Worm (Caenorhabditis elegans): Measurements from ENCODE around the gene disl-2.

The disl-2 gene

ce11 chrIII:5448177-5448576 is 5.2 kb downstream of the disl-2 start, which contains the start of gene skpt-1 (continued):
- TF ChIP-seq C17E4.6 (GFP tag; IDR thresholded peaks at IDR 0.05): peak; percentile 77; the same call in 1 of the 2 replicates
- no peak for TF ChIP-seq ztf-26 (tag; optimal IDR thresholded peaks at IDR 0.05)
- TF ChIP-seq zfh-2 (GFP tag; conservative IDR thresholded peaks at IDR 0.05): no peak
- TF ChIP-seq madf-8 (GFP tag; conservative IDR thresholded peaks at IDR 0.05): peak; percentile 97
- TF ChIP-seq egl-44 (GFP tag; IDR thresholded peaks at IDR 0.05): no peak
- TF ChIP-seq lin-54 (GFP tag; optimal IDR thresholded peaks at IDR 0.05): peak; percentile 96
- TF ChIP-seq madf-3 (GFP tag; IDR thresholded peaks at IDR 0.05): peak; percentile 93
- TF ChIP-seq ceh-58 (GFP tag; IDR thresholded peaks at IDR 0.05): no peak
- TF ChIP-seq F39B2.1 (GFP tag; IDR thresholded peaks at IDR 0.05): no peak
- TF ChIP-seq ztf-22 (GFP tag; optimal IDR thresholded peaks at IDR 0.05): no peak
- no peak for TF ChIP-seq B0261.1 (tag; optimal IDR thresholded peaks at IDR 0.05)
- TF ChIP-seq hmg-20 (GFP tag; IDR thresholded peaks at IDR 0.05): no peak
- no peak for TF ChIP-seq dpff-1 (tag; optimal IDR thresholded peaks at IDR 0.05)
- 0 out of 2 replicates have a peak, but pooled peaks have one; percentile 34 for TF ChIP-seq bed-2 (GFP tag; IDR thresholded peaks at IDR 0.05)
- TF ChIP-seq bed-1 (GFP tag; IDR thresholded peaks at IDR 0.05): no peak
- no peak for TF ChIP-seq snpc-1.1 (tag; optimal IDR thresholded peaks at IDR 0.05; ENCODE audit: insufficient read depth)
- no peak for TF ChIP-seq nhr-179 (tag; optimal IDR thresholded peaks at IDR 0.05)
- TF ChIP-seq cebp-1 (GFP tag; IDR thresholded peaks at IDR 0.05): no peak
- TF ChIP-seq cebp-1 (tag; optimal IDR thresholded peaks at IDR 0.05): peak; percentile 11
- TF ChIP-seq nfya-1 (tag; optimal IDR thresholded peaks at IDR 0.05; ENCODE audit: borderline replicate concordance, insufficient read depth): no peak
- TF ChIP-seq B0035.1 (tag; optimal IDR thresholded peaks at IDR 0.05): no peak
- no peak for TF ChIP-seq sptf-2 (GFP tag; optimal IDR thresholded peaks at IDR 0.05)
- no peak for TF ChIP-seq F52B5.7 (tag; optimal IDR thresholded peaks at IDR 0.05)
- TF ChIP-seq lsy-27 (tag; optimal IDR thresholded peaks at IDR 0.05; ENCODE audit: borderline replicate concordance, insufficient read depth): no peak
- TF ChIP-seq F22D6.2 (tag; optimal IDR thresholded peaks at IDR 0.05): no peak
- TF ChIP-seq somi-1 (GFP tag; optimal IDR thresholded peaks at IDR 0.05): no peak
- TF ChIP-seq die-1 (tag; optimal IDR thresholded peaks at IDR 0.05): no peak
- no peak for TF ChIP-seq hlh-12 (tag; optimal IDR thresholded peaks at IDR 0.05)
- TF ChIP-seq F33H1.4 (GFP tag; IDR thresholded peaks at IDR 0.05): peak; percentile 89
- TF ChIP-seq lsl-1 (GFP tag; optimal IDR thresholded peaks at IDR 0.05): peak; percentile 86
- TF ChIP-seq nhr-27 (tag; optimal IDR thresholded peaks at IDR 0.05): no peak
- TF ChIP-seq xnd-1 (tag; optimal IDR thresholded peaks at IDR 0.05): peak; percentile 98
- no peak for TF ChIP-seq pha-4 (tag; optimal IDR thresholded peaks at IDR 0.05)
- no peak for TF ChIP-seq ceh-40 (GFP tag; IDR thresholded peaks at IDR 0.05)
- peak; percentile 45; the same call in 1 of the 2 replicates for TF ChIP-seq attf-3 (GFP tag; conservative IDR thresholded peaks at IDR 0.05)

DNA sequence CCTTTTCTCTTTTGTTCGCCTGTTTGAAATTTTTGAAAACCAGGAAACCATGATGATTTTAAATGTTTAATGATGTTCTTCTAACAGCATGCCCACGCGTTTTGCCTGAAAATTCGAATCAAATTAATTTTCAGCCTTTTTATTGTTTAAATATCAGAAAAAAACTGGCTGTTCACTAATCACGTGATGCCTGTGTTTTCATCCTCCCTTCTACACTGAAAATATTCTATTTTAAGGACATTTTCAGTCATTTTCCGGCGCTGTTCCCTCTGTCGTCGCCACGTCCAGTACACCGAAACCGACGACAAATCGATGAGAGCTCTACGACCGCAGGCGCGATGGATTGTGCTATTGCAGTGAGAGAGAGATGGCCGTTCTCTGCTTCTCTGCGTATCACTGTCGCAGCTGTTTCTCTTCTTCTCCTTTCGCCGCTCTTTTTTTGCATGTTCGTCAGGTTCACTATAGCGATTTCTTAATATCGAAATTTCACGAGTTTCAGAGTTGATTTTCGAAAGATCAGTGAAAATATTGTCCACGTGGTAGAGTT is 6.9 kb downstream of the disl-2 start, which contains the start of gene F48E8.8:
Gene F48E8.8, minus strand, starts transcription at position 51 of the 547 bp plus-strand sequence.
- TF ChIP-seq rcor-1 (GFP tag; IDR thresholded peaks at IDR 0.05) (no peak), ztf-18 (tag; optimal IDR thresholded peaks at IDR 0.05) (peak; percentile 22), Y79H2A.3 (GFP tag; conservative IDR thresholded peaks at IDR 0.05) (no peak), attf-5 (GFP tag; optimal IDR thresholded peaks at IDR 0.05) (peak; percentile 90), snpc-1.1 (tag; optimal IDR thresholded peaks at IDR 0.05; ENCODE audit: insufficient read depth) (no peak), cebp-2 (GFP tag; IDR thresholded peaks at IDR 0.05) (no peak), nfya-2 (GFP tag; IDR thresholded peaks at IDR 0.05) (no peak), tbp1 (GFP tag; optimal IDR thresholded peaks at IDR 0.05) (peak; percentile 21), hmg-1.2 (GFP tag; IDR thresholded peaks at IDR 0.05) (peak; percentile 76; the same call in 1 of the 2 replicates), dpl-1 (GFP tag; optimal IDR thresholded peaks at IDR 0.05) (no peak), snpc-1.3 (tag; optimal IDR thresholded peaks at IDR 0.05; ENCODE audit: insufficient read depth) (no peak), D2030.7 (GFP tag; IDR thresholded peaks at IDR 0.05) (no peak), zim-3 (tag; optimal IDR thresholded peaks at IDR 0.05) (no peak), nfya-1 (tag; optimal IDR thresholded peaks at IDR 0.05; ENCODE audit: borderline replicate concordance, insufficient read depth) (no peak), mcd-1 (GFP tag; IDR thresholded peaks at IDR 0.05) (peak; percentile 80), madf-10 (tag; optimal IDR thresholded peaks at IDR 0.05) (peak; percentile 13)
